Fruit fly (Drosophila melanogaster): ENCODE measurements around the gene kek5.

Gene kek5

dm6 chrX:19495611-19496583 lies 142.9 kb downstream of the kek5 start (continued):
- TF ChIP-seq sr (GFP tag; IDR thresholded peaks at IDR 0.05) (no peak), croc (GFP tag; conservative IDR thresholded peaks at IDR 0.05) (peak; percentile 15; the same call in 1 of the 3 replicates), pita (GFP tag; optimal IDR thresholded peaks at IDR 0.05) (no peak), CG7839 (tag; optimal IDR thresholded peaks at IDR 0.05) (peak; percentile 63), tio (GFP tag; optimal IDR thresholded peaks at IDR 0.05) (no peak), CG11560 (tag; IDR thresholded peaks at IDR 0.05) (peak; percentile 18; the same call in 1 of the 3 replicates), CG11398 (GFP tag; optimal IDR thresholded peaks at IDR 0.05) (peak; percentile 7), CG17328 (GFP tag; IDR thresholded peaks at IDR 0.05) (peak; percentile 49; the same call in 1 of the 2 replicates), CG16779 (GFP tag; IDR thresholded peaks at IDR 0.05) (no peak), aop (GFP tag; IDR thresholded peaks at IDR 0.05) (no peak), CG4360 (GFP tag; IDR thresholded peaks at IDR 0.05) (no peak; the same call in 1 of the 2 replicates), TFAM (GFP tag; optimal IDR thresholded peaks at IDR 0.05) (no peak), CG17802 (tag; optimal IDR thresholded peaks at IDR 0.05) (no peak), wdn (GFP tag; IDR thresholded peaks at IDR 0.05) (0 out of 2 replicates have a peak, but pooled peaks have one; percentile 47), CG32772 (GFP tag; IDR thresholded peaks at IDR 0.05) (0 out of 2 replicates have a peak, but pooled peaks have one; percentile 14), phol (tag; optimal IDR thresholded peaks at IDR 0.05) (peak; percentile 41), CG3847 (GFP tag; IDR thresholded peaks at IDR 0.05) (peak; percentile 51), CG31224 (GFP tag; IDR thresholded peaks at IDR 0.05) (0 out of 2 replicates have a peak, but pooled peaks have one; percentile 12), luna (GFP tag; optimal IDR thresholded peaks at IDR 0.05) (no peak), CG7786 (GFP tag; optimal IDR thresholded peaks at IDR 0.05) (peak; percentile 63), pnt (GFP tag; optimal IDR thresholded peaks at IDR 0.05) (peak; percentile 40), NK7.1 (GFP tag; optimal IDR thresholded peaks at IDR 0.05) (peak; percentile 59), CG3407 (GFP tag; optimal IDR thresholded peaks at IDR 0.05) (no peak), CG4617 (GFP tag; optimal IDR thresholded peaks at IDR 0.05; ENCODE audit: borderline replicate concordance) (no peak), CG10274 (GFP tag; optimal IDR thresholded peaks at IDR 0.05) (peak; percentile 37), org-1 (GFP tag; optimal IDR thresholded peaks at IDR 0.05) (peak; percentile 74), dmrt99B (tag; optimal IDR thresholded peaks at IDR 0.05) (peak; percentile 71), CG4282 (GFP tag; optimal IDR thresholded peaks at IDR 0.05) (no peak), Neu2 (GFP tag; optimal IDR thresholded peaks at IDR 0.05; ENCODE audit: borderline replicate concordance) (no peak), ind (GFP tag; optimal IDR thresholded peaks at IDR 0.05) (peak; percentile 65), CG4404 (GFP tag; IDR thresholded peaks at IDR 0.05) (peak; percentile 44; the same call in 1 of the 2 replicates), Oli (tag; optimal IDR thresholded peaks at IDR 0.05) (peak; percentile 69), ro (GFP tag; IDR thresholded peaks at IDR 0.05) (no peak), B-H1 (GFP tag; IDR thresholded peaks at IDR 0.05) (peak; percentile 23; the same call in 1 of the 3 replicates), Hey (tag; optimal IDR thresholded peaks at IDR 0.05) (no peak), CG9876 (GFP tag; optimal IDR thresholded peaks at IDR 0.05) (no peak), inv (GFP tag; IDR thresholded peaks at IDR 0.05; ENCODE audit: partially characterized antibody) (no peak), vfl (GFP tag; optimal IDR thresholded peaks at IDR 0.05) (peak; percentile 20), ssp (GFP tag; IDR thresholded peaks at IDR 0.05) (peak; percentile 47; the same call in 1 of the 2 replicates), en (GFP tag; optimal IDR thresholded peaks at IDR 0.05) (peak; percentile 19), ase (GFP tag; IDR thresholded peaks at IDR 0.05) (no peak), CG17912 (GFP tag; optimal IDR thresholded peaks at IDR 0.05) (no peak), CG5953 (GFP tag; IDR thresholded peaks at IDR 0.05) (0 out of 2 replicates have a peak, but pooled peaks have one; percentile 6), jigr1 (GFP tag; IDR thresholded peaks at IDR 0.05) (0 out of 3 replicates have a peak, but pooled peaks have one; percentile 23), CG8944 (GFP tag; optimal IDR thresholded peaks at IDR 0.05) (peak; percentile 37), crc (GFP tag; optimal IDR thresholded peaks at IDR 0.05) (no peak), Nf-YC (tag; optimal IDR thresholded peaks at IDR 0.05) (peak; percentile 57), CG12236 (GFP tag; optimal IDR thresholded peaks at IDR 0.05) (no peak), stc (GFP tag; IDR thresholded peaks at IDR 0.05) (peak; percentile 52)

All from whole organism, embryonic.